Fruit fly (Drosophila melanogaster): ENCODE measurements around the gene CG2991.

Gene CG2991

dm6 chr2L:2861140-2861884 lies 4.3 kb downstream of the CG2991 start (continued):
- no peak for TF ChIP-seq hkb (optimal IDR thresholded peaks at IDR 0.05)
- peak; percentile 16; the same call in 1 of the 2 replicates for TF ChIP-seq hkb (GFP tag; IDR thresholded peaks at IDR 0.05)
- TF ChIP-seq CG6689 (GFP tag; IDR thresholded peaks at IDR 0.05) = no peak
- no peak for TF ChIP-seq ken (GFP tag; IDR thresholded peaks at IDR 0.05)
- TF ChIP-seq CG14014 (GFP tag; IDR thresholded peaks at IDR 0.05) = peak; percentile 28; the same call in 1 of the 2 replicates
- TF ChIP-seq crc (GFP tag; optimal IDR thresholded peaks at IDR 0.05) = no peak
- TF ChIP-seq MTF-1 (GFP tag; optimal IDR thresholded peaks at IDR 0.05; ENCODE audit: borderline replicate concordance) = peak; percentile 56
- peak; percentile 31 for TF ChIP-seq CG11723 (GFP tag; optimal IDR thresholded peaks at IDR 0.05)
- no peak for TF ChIP-seq CG6683 (GFP tag; optimal IDR thresholded peaks at IDR 0.05)
- TF ChIP-seq Fer3 (tag; optimal IDR thresholded peaks at IDR 0.05) = no peak
- TF ChIP-seq pnt (GFP tag; optimal IDR thresholded peaks at IDR 0.05) = no peak
- TF ChIP-seq odd (GFP tag; optimal IDR thresholded peaks at IDR 0.05) = peak; percentile 40
- TF ChIP-seq ci (GFP tag; IDR thresholded peaks at IDR 0.05) = peak; percentile 77
- peak; percentile 2 for TF ChIP-seq scrt (GFP tag; optimal IDR thresholded peaks at IDR 0.05)
- TF ChIP-seq CG18619 (GFP tag; optimal IDR thresholded peaks at IDR 0.05) = no peak
- peak; percentile 94 for TF ChIP-seq z (GFP tag; IDR thresholded peaks at IDR 0.05)
- TF ChIP-seq CG10321 (GFP tag; IDR thresholded peaks at IDR 0.05) = no peak
- TF ChIP-seq CG10543 (GFP tag; optimal IDR thresholded peaks at IDR 0.05) = peak; percentile 72
- peak; percentile 24 for TF ChIP-seq CG5180 (GFP tag; optimal IDR thresholded peaks at IDR 0.05)
- TF ChIP-seq Trl (optimal IDR thresholded peaks at IDR 0.05) = peak; percentile 32 to 36
- TF ChIP-seq Trl (GFP tag; optimal IDR thresholded peaks at IDR 0.05) = no peak
- TF ChIP-seq sqz (GFP tag; optimal IDR thresholded peaks at IDR 0.05) = peak; percentile 74
- TF ChIP-seq Abd-B (GFP tag; optimal IDR thresholded peaks at IDR 0.05) = no peak
- peak; percentile 2 for TF ChIP-seq CG17568 (GFP tag; optimal IDR thresholded peaks at IDR 0.05)
- TF ChIP-seq Oli (tag; optimal IDR thresholded peaks at IDR 0.05) = no peak
- TF ChIP-seq HLHmδ (GFP tag; optimal IDR thresholded peaks at IDR 0.05) = peak; percentile 63
- 0 out of 3 replicates have a peak, but pooled peaks have one; percentile 30 for TF ChIP-seq otp (GFP tag; IDR thresholded peaks at IDR 0.05)
- TF ChIP-seq HHEX (GFP tag; optimal IDR thresholded peaks at IDR 0.05) = no peak
- peak; percentile 47 for TF ChIP-seq CG15601 (tag; optimal IDR thresholded peaks at IDR 0.05)
- peak; percentile 81 for TF ChIP-seq Med (GFP tag)
- 0 out of 2 replicates have a peak, but pooled peaks have one; percentile 25 for TF ChIP-seq CG32772 (GFP tag; IDR thresholded peaks at IDR 0.05)
- TF ChIP-seq Fer1 (GFP tag; optimal IDR thresholded peaks at IDR 0.05) = peak; percentile 24
- peak; percentile 18; the same call in 1 of the 2 replicates for TF ChIP-seq Adf1 (GFP tag; IDR thresholded peaks at IDR 0.05)
- peak; percentile 45 for TF ChIP-seq CG12769 (tag; optimal IDR thresholded peaks at IDR 0.05)
- TF ChIP-seq Dll (GFP tag; IDR thresholded peaks at IDR 0.05; ENCODE audit: partially characterized antibody) = peak; percentile 36; the same call in 1 of the 4 replicates
- TF ChIP-seq unpg (GFP tag; optimal IDR thresholded peaks at IDR 0.05) = peak; percentile 25
- TF ChIP-seq vvl (GFP tag; IDR thresholded peaks at IDR 0.05) = peak; percentile 43; the same call in 1 of the 2 replicates
- no peak for TF ChIP-seq Sry-β (GFP tag; optimal IDR thresholded peaks at IDR 0.05)
- peak; percentile 13 for TF ChIP-seq CG33213 (GFP tag; optimal IDR thresholded peaks at IDR 0.05)
- peak; percentile 64 for TF ChIP-seq lab (GFP tag; optimal IDR thresholded peaks at IDR 0.05)
- peak; percentile 39 for TF ChIP-seq fd64A (GFP tag; optimal IDR thresholded peaks at IDR 0.05)
- no peak for TF ChIP-seq Ets97D (GFP tag; optimal IDR thresholded peaks at IDR 0.05)
- TF ChIP-seq CG13296 (GFP tag; optimal IDR thresholded peaks at IDR 0.05) = peak; percentile 35
- TF ChIP-seq CG17385 (GFP tag; optimal IDR thresholded peaks at IDR 0.05) = peak; percentile 7
- no peak for TF ChIP-seq CG16779 (GFP tag; IDR thresholded peaks at IDR 0.05)
- TF ChIP-seq CG10147 (GFP tag; optimal IDR thresholded peaks at IDR 0.05) = no peak
- TF ChIP-seq CG10209 (GFP tag; optimal IDR thresholded peaks at IDR 0.05) = no peak
- peak; percentile 23 for TF ChIP-seq Hmr (GFP tag; optimal IDR thresholded peaks at IDR 0.05)
- peak; percentile 12 for TF ChIP-seq salm (tag; optimal IDR thresholded peaks at IDR 0.05)

Data from whole organism, embryonic.